Worm (Caenorhabditis elegans): ENCODE data around the gene M02E1.4.

The M02E1.4 gene

ce11 chrX:348141-348540, 35.1 kb downstream of the M02E1.4 start (continued):
- TF ChIP-seq mdl-1 (tag; optimal IDR thresholded peaks at IDR 0.05) (no peak), tbx-2 (tag; optimal IDR thresholded peaks at IDR 0.05) (no peak), elt-2 (tag; optimal IDR thresholded peaks at IDR 0.05) (peak; percentile 12), nhr-76 (tag; optimal IDR thresholded peaks at IDR 0.05) (no peak), fos-1 (tag; optimal IDR thresholded peaks at IDR 0.05) (no peak), mml-1 (tag; optimal IDR thresholded peaks at IDR 0.05) (no peak), ztf-11 (tag; optimal IDR thresholded peaks at IDR 0.05) (no peak), skn-1 (tag; optimal IDR thresholded peaks at IDR 0.05) (no peak)

DNA sequence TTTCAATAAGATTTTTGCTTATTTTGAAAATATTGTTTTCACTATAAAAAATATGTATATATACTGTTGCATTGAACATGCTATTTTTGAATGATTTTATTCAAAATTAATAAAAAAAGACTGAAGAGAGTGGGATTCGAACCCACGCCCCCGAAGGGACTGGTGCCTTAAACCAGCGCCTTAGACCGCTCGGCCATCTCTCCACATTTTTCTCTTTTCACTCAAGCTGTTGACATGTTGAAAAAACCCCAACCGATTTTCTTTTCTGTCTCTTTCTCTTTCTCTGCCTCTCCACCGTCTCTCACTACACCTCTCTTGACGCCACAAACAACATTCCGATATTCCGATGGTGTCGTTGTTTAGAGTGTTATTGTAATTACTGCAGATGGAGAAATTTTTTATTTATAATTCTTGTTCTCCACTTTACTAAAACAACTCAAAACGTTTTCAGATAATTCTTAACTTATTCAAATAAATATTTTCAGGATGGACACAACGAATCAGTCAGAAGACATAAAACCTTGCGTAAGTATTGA, 40.1 kb downstream of the M02E1.4 start, which contains the start of gene sor-3:
sor-3 (plus strand) TSS at position 486 of the 536 bp plus-strand sequence.
- TF ChIP-seq lin-39 (tag; optimal IDR thresholded peaks at IDR 0.05) (peak; percentile 79), egl-27 (tag; optimal IDR thresholded peaks at IDR 0.05) (peak; percentile 42), ama-1 (optimal IDR thresholded peaks at IDR 0.05) (no peak), hmg-11 (tag; optimal IDR thresholded peaks at IDR 0.05) (peak; percentile 98), egl-5 (tag; optimal IDR thresholded peaks at IDR 0.05) (peak; percentile 71), ceh-9 (tag; optimal IDR thresholded peaks at IDR 0.05) (no peak), nhr-23 (tag; optimal IDR thresholded peaks at IDR 0.05) (peak; percentile 67), nhr-77 (tag; optimal IDR thresholded peaks at IDR 0.05) (no peak), pqm-1 (tag; optimal IDR thresholded peaks at IDR 0.05) (peak; percentile 50), lin-15B (tag; optimal IDR thresholded peaks at IDR 0.05) (peak; percentile 53), nhr-25 (tag; optimal IDR thresholded peaks at IDR 0.05) (peak; percentile 71), nhr-237 (tag; optimal IDR thresholded peaks at IDR 0.05) (no peak), fos-1 (tag; optimal IDR thresholded peaks at IDR 0.05) (no peak), jun-1 (tag; optimal IDR thresholded peaks at IDR 0.05) (peak; percentile 69), nhr-11 (tag; optimal IDR thresholded peaks at IDR 0.05) (peak; percentile 28), nfya-1 (tag; optimal IDR thresholded peaks at IDR 0.05; ENCODE audit: insufficient read depth) (peak; percentile 87), lsy-12 (tag; optimal IDR thresholded peaks at IDR 0.05) (peak; percentile 38), snpc-4 (tag; optimal IDR thresholded peaks at IDR 0.05) (peak; percentile 36), R02D3.7 (tag; optimal IDR thresholded peaks at IDR 0.05) (no peak), tbx-2 (tag; optimal IDR thresholded peaks at IDR 0.05) (peak; percentile 70), ceh-82 (tag; optimal IDR thresholded peaks at IDR 0.05) (peak; percentile 67), mdl-1 (tag; optimal IDR thresholded peaks at IDR 0.05) (peak; percentile 52), pha-4 (tag; optimal IDR thresholded peaks at IDR 0.05) (peak; percentile 84), eor-1 (tag; optimal IDR thresholded peaks at IDR 0.05) (no peak), ZK546.5 (tag; optimal IDR thresholded peaks at IDR 0.05) (no peak), unc-39 (tag; optimal IDR thresholded peaks at IDR 0.05) (no peak), fkh-10 (GFP tag; optimal IDR thresholded peaks at IDR 0.05) (peak; percentile 74), nhr-43 (tag; optimal IDR thresholded peaks at IDR 0.05; ENCODE audit: poor library complexity, severe bottlenecking) (peak; percentile 75), nhr-28 (tag; optimal IDR thresholded peaks at IDR 0.05) (peak; percentile 64), ceh-16 (tag; optimal IDR thresholded peaks at IDR 0.05) (peak; percentile 39), daf-12 (tag; optimal IDR thresholded peaks at IDR 0.05) (no peak), elt-2 (tag; optimal IDR thresholded peaks at IDR 0.05) (peak; percentile 61), fkh-2 (tag; optimal IDR thresholded peaks at IDR 0.05) (no peak), ceh-28 (tag; optimal IDR thresholded peaks at IDR 0.05) (peak; percentile 20), skn-1 (tag; optimal IDR thresholded peaks at IDR 0.05) (peak; percentile 85), unc-62 (GFP tag; optimal IDR thresholded peaks at IDR 0.05) (peak; percentile 26)

DNA sequence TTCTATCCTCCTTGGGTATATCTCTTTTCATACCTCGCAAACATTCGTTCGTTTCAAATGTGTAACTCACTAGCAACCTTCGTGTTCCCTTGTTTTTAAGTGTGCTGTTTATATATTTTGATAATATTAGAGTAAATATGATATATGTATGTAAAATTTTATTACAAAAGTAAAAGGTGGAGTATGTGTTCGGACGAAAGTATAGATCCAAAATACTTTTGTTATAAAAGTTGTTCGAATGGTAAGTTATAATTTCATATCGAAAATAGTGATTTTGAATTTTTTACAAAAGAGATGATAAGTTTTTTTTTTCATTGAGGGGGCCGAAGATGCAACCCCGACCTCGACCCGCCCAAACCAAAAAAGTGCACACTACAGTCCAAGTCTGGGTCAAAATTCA, 44.7 kb downstream of the M02E1.4 start, which contains the start of gene C04E7.1:
C04E7.1 (plus strand) TSS at position 301 of the 400 bp plus-strand sequence.
- no peak for TF ChIP-seq unc-62 (GFP tag; optimal IDR thresholded peaks at IDR 0.05)
- no peak for TF ChIP-seq fos-1 (tag; optimal IDR thresholded peaks at IDR 0.05)
- no peak for TF ChIP-seq elt-1 (tag; optimal IDR thresholded peaks at IDR 0.05)
- no peak for TF ChIP-seq ama-1 (optimal IDR thresholded peaks at IDR 0.05)
- no peak for TF ChIP-seq hmg-11 (tag; optimal IDR thresholded peaks at IDR 0.05)
- no peak for TF ChIP-seq mml-1 (tag; optimal IDR thresholded peaks at IDR 0.05)
- TF ChIP-seq eor-1 (tag; optimal IDR thresholded peaks at IDR 0.05) = no peak
- no peak for TF ChIP-seq nhr-67 (tag; optimal IDR thresholded peaks at IDR 0.05)
- no peak for TF ChIP-seq mdl-1 (tag; optimal IDR thresholded peaks at IDR 0.05)
- TF ChIP-seq egl-27 (tag; optimal IDR thresholded peaks at IDR 0.05) = no peak
- no peak for TF ChIP-seq lin-39 (tag; optimal IDR thresholded peaks at IDR 0.05)
- no peak for TF ChIP-seq nfya-1 (tag; optimal IDR thresholded peaks at IDR 0.05; ENCODE audit: insufficient read depth)
- no peak for TF ChIP-seq nhr-11 (tag; optimal IDR thresholded peaks at IDR 0.05)
- no peak for TF ChIP-seq skn-1 (tag; optimal IDR thresholded peaks at IDR 0.05)
- TF ChIP-seq daf-12 (tag; optimal IDR thresholded peaks at IDR 0.05) = no peak
- TF ChIP-seq nhr-28 (tag; optimal IDR thresholded peaks at IDR 0.05) = no peak
- TF ChIP-seq ceh-9 (tag; optimal IDR thresholded peaks at IDR 0.05) = no peak

Data from whole organism, L3 larva.